Fruit fly (Drosophila melanogaster): Measurements from ENCODE around the gene ncd.

The ncd gene

dm6 chr3R:29778139-29778984 is 28.6 kb downstream of the ncd start (continued):
- TF ChIP-seq oc (tag; optimal IDR thresholded peaks at IDR 0.05): no peak
- no peak for TF ChIP-seq HmgZ (tag; optimal IDR thresholded peaks at IDR 0.05)
- peak; percentile 34; the same call in 1 of the 2 replicates for TF ChIP-seq amos (GFP tag; IDR thresholded peaks at IDR 0.05; ENCODE audit: partially characterized antibody)
- peak; percentile 29; the same call in 1 of the 3 replicates for TF ChIP-seq ci (GFP tag; IDR thresholded peaks at IDR 0.05)
- TF ChIP-seq CG11560 (tag; IDR thresholded peaks at IDR 0.05): no peak
- TF ChIP-seq ash1 (GFP tag; optimal IDR thresholded peaks at IDR 0.05): no peak
- TF ChIP-seq Eip74EF (GFP tag; optimal IDR thresholded peaks at IDR 0.05): peak in 1 of 2 experiments; percentile 12
- TF ChIP-seq cg (GFP tag; optimal IDR thresholded peaks at IDR 0.05): peak; percentile 44
- peak; percentile 95; the same call in 3 of the 4 replicates for TF ChIP-seq chinmo (GFP tag; IDR thresholded peaks at IDR 0.05; ENCODE audit: partially characterized antibody)
- TF ChIP-seq CG15696 (tag; optimal IDR thresholded peaks at IDR 0.05): no peak
- TF ChIP-seq mld (GFP tag; IDR thresholded peaks at IDR 0.05; ENCODE audit: partially characterized antibody): no peak
- TF ChIP-seq Pdp1 (GFP tag; optimal IDR thresholded peaks at IDR 0.05): no peak
- peak; percentile 68 for TF ChIP-seq CG13894 (tag; optimal IDR thresholded peaks at IDR 0.05)
- TF ChIP-seq E2f1 (GFP tag; IDR thresholded peaks at IDR 0.05): no peak
- TF ChIP-seq CG8290 (GFP tag; optimal IDR thresholded peaks at IDR 0.05): no peak
- peak in 1 of 2 experiments; percentile 35 for TF ChIP-seq CG8290 (tag; optimal IDR thresholded peaks at IDR 0.05)
- no peak for TF ChIP-seq maf-S (GFP tag; optimal IDR thresholded peaks at IDR 0.05)
- no peak for TF ChIP-seq tin (GFP tag; optimal IDR thresholded peaks at IDR 0.05)
- TF ChIP-seq CG10267 (tag; optimal IDR thresholded peaks at IDR 0.05): no peak
- no peak for TF ChIP-seq slbo (GFP tag; IDR thresholded peaks at IDR 0.05)
- TF ChIP-seq ssp (GFP tag; IDR thresholded peaks at IDR 0.05): no peak
- no peak for TF ChIP-seq trh (GFP tag; optimal IDR thresholded peaks at IDR 0.05)

dm6 chr3R:29777213-29777612 is 29.7 kb downstream of the ncd start:
- TF ChIP-seq grn (GFP tag; optimal IDR thresholded peaks at IDR 0.05) (peak; percentile 52), Pdp1 (GFP tag; optimal IDR thresholded peaks at IDR 0.05) (peak in 1 of 2 experiments; percentile 70), CG10431 (GFP tag; optimal IDR thresholded peaks at IDR 0.05) (no peak), exex (tag; optimal IDR thresholded peaks at IDR 0.05) (peak; percentile 33), crol (GFP tag; IDR thresholded peaks at IDR 0.05) (peak; percentile 65), vvl (GFP tag; IDR thresholded peaks at IDR 0.05) (0 out of 2 replicates have a peak, but pooled peaks have one; percentile 6), CTCF (GFP tag; optimal IDR thresholded peaks at IDR 0.05) (no peak)

dm6 chr3R:29775755-29776686 is 30.9 kb downstream of the ncd start:
- peak; percentile 7 for TF ChIP-seq grn (GFP tag; optimal IDR thresholded peaks at IDR 0.05)
- no peak for TF ChIP-seq Asciz (GFP tag; optimal IDR thresholded peaks at IDR 0.05)
- TF ChIP-seq fu2 (GFP tag; optimal IDR thresholded peaks at IDR 0.05): no peak
- no peak for TF ChIP-seq tin (GFP tag; optimal IDR thresholded peaks at IDR 0.05)
- TF ChIP-seq fd96Cb (tag; optimal IDR thresholded peaks at IDR 0.05): no peak
- no peak for TF ChIP-seq br (optimal IDR thresholded peaks at IDR 0.05)
- TF ChIP-seq CG8089 (GFP tag; optimal IDR thresholded peaks at IDR 0.05): no peak
- TF ChIP-seq ftz-f1 (GFP tag; optimal IDR thresholded peaks at IDR 0.05): no peak

All from whole organism, embryonic.